Worm (Caenorhabditis elegans) whole organism, young adult: ENCODE results near the gene saps-1.
A peak's percentile ranks its signal among the peaks of the same experiment; 100 is the strongest.

ENCODE experiments used
- D2030.7 ChIP-seq: fragments of 200-800 bp; sonication (Bioruptor generic); IDR thresholded peaks from 2 replicates; pipeline ENCODE4 v1.3.6; 2022; ENCODE audit warnings: missing genetic modification reagents, missing genetic modification characterization, missing compliant biosample characterization
- F22D6.2 ChIP-seq: sonication (generic microtip); optimal IDR thresholded peaks from 2 replicates; lab custom pipeline; 2016; ENCODE audit warnings: mild to moderate bottlenecking, missing genetic modification characterization, missing compliant biosample characterization
- F23B12.7 ChIP-seq: sonication (generic microtip); optimal IDR thresholded peaks from 2 replicates; lab custom pipeline; 2017; ENCODE audit warnings: missing genetic modification characterization, mild to moderate bottlenecking, missing compliant biosample characterization, antibody characterized with exemption, moderate library complexity; ENCODE audit not compliant: insufficient read depth
- F33H1.4 ChIP-seq: fragments of 200-800 bp; sonication (Bioruptor generic); IDR thresholded peaks from 2 replicates; pipeline ENCODE4 v1.3.6; 2022; ENCODE audit warnings: missing genetic modification reagents, missing genetic modification characterization, missing compliant biosample characterization
- F39B2.1 ChIP-seq: fragments of 200-800 bp; sonication (Bioruptor generic); IDR thresholded peaks from 2 replicates; pipeline ENCODE4 v1.3.6; 2022; ENCODE audit warnings: missing genetic modification reagents, missing genetic modification characterization, missing compliant biosample characterization
- F52B5.7 ChIP-seq: sonication (generic microtip); optimal IDR thresholded peaks from 2 replicates; lab custom pipeline; 2016; ENCODE audit warnings: mild to moderate bottlenecking, missing genetic modification characterization, missing compliant biosample characterization
- F57A8.1 ChIP-seq: fragments of 200-800 bp; sonication (Bioruptor generic); optimal IDR thresholded peaks from 2 replicates; lab custom pipeline; 2018; ENCODE audit warnings: mild to moderate bottlenecking, missing genetic modification characterization, moderate library complexity, missing compliant biosample characterization
- T07F8.4 ChIP-seq: sonication (generic microtip); optimal IDR thresholded peaks from 2 replicates; lab custom pipeline; 2016; ENCODE audit warnings: mild to moderate bottlenecking, missing genetic modification characterization, moderate library complexity, missing compliant biosample characterization
- Y56A3A.18 ChIP-seq: fragments of 200-800 bp; sonication (Bioruptor generic); IDR thresholded peaks from 2 replicates; pipeline ENCODE4 v1.3.6; 2022; ENCODE audit warnings: missing genetic modification reagents, missing genetic modification characterization, missing compliant biosample characterization
- Y79H2A.3 ChIP-seq: fragments of 200-800 bp; sonication (Bioruptor generic); conservative IDR thresholded peaks from 2 replicates; pipeline ENCODE4 v1.3.6; 2022; ENCODE audit warnings: missing genetic modification reagents, missing genetic modification characterization, missing compliant biosample characterization
- attf-3 ChIP-seq: fragments of 200-800 bp; sonication (Bioruptor generic); conservative IDR thresholded peaks from 2 replicates; pipeline ENCODE4 v1.3.6; 2022; ENCODE audit warnings: missing genetic modification reagents, missing genetic modification characterization, missing compliant biosample characterization
- bed-1 ChIP-seq: fragments of 200-800 bp; sonication (Bioruptor generic); IDR thresholded peaks from 2 replicates; pipeline ENCODE4 v1.3.6; 2022; ENCODE audit warnings: missing genetic modification reagents, missing genetic modification characterization, missing compliant biosample characterization
- ccch-3 ChIP-seq: fragments of 200-800 bp; sonication (Bioruptor generic); optimal IDR thresholded peaks from 2 replicates; lab custom pipeline; 2018; ENCODE audit warnings: mild to moderate bottlenecking, missing genetic modification characterization, missing compliant biosample characterization
- cebp-1 ChIP-seq, 2 experiments: fragments of 200-800 bp in 1 of 2; sonication (Bioruptor generic) in 1 of 2; sonication (generic microtip) in 1 of 2; IDR thresholded peaks in 1 of 2; optimal IDR thresholded peaks in 1 of 2; 2 replicates each; pipeline versions ENCODE4 v1.3.6 to Lab custom; 2017 to 2022; ENCODE audit warnings: missing compliant biosample characterization in 2 of 2, missing genetic modification characterization in 2 of 2, mild to moderate bottlenecking in 1 of 2, missing genetic modification reagents in 1 of 2, moderate library complexity in 1 of 2
- ceh-100 ChIP-seq: fragments of 200-800 bp; sonication (Bioruptor generic); IDR thresholded peaks from 2 replicates; pipeline ENCODE4 v1.3.6; 2022; ENCODE audit warnings: missing genetic modification reagents, missing genetic modification characterization, missing compliant biosample characterization
- ceh-40 ChIP-seq: fragments of 200-800 bp; sonication (Bioruptor generic); IDR thresholded peaks from 2 replicates; pipeline ENCODE4 v1.3.6; 2022; ENCODE audit warnings: missing genetic modification characterization, missing compliant biosample characterization
- dox-1 ChIP-seq: fragments of 200-800 bp; sonication (Bioruptor generic); IDR thresholded peaks from 2 replicates; pipeline ENCODE4 v1.3.6; 2022; ENCODE audit warnings: missing genetic modification reagents, missing genetic modification characterization, missing compliant biosample characterization
- dpl-1 ChIP-seq: fragments of 150-350 bp; optimal IDR thresholded peaks from 2 replicates; lab custom pipeline; 2014; ENCODE audit warnings: missing biosample characterization, missing genetic modification reagents, missing genetic modification characterization
- ets-4 ChIP-seq: fragments of 200-800 bp; sonication (Bioruptor generic); optimal IDR thresholded peaks from 2 replicates; lab custom pipeline; 2018; ENCODE audit warnings: mild to moderate bottlenecking, missing genetic modification characterization, missing compliant biosample characterization
- fkh-3 ChIP-seq: sonication (generic microtip); optimal IDR thresholded peaks from 2 replicates; lab custom pipeline; 2016; ENCODE audit warnings: mild to moderate bottlenecking, missing genetic modification characterization, missing compliant biosample characterization
- him-1 ChIP-seq: sonication (generic microtip); optimal IDR thresholded peaks from 2 replicates; lab custom pipeline; 2016; ENCODE audit warnings: missing genotype, missing genetic modification reagents, missing genetic modification characterization, missing compliant biosample characterization
- hlh-26 ChIP-seq: fragments of 200-800 bp; sonication (Bioruptor generic); conservative IDR thresholded peaks from 2 replicates; pipeline ENCODE4 v1.3.6; 2022; ENCODE audit warnings: missing genetic modification reagents, missing genetic modification characterization, missing compliant biosample characterization
- hrde-1 ChIP-seq: sonication (generic microtip); optimal IDR thresholded peaks from 2 replicates; lab custom pipeline; 2016; ENCODE audit warnings: missing genetic modification characterization, mild to moderate bottlenecking, missing compliant biosample characterization, moderate library complexity, missing genotype, missing genetic modification reagents, borderline replicate concordance
- lin-26 ChIP-seq: fragments of 200-800 bp; sonication (Bioruptor generic); IDR thresholded peaks from 2 replicates; pipeline ENCODE4 v1.3.6; 2022; ENCODE audit warnings: missing genetic modification reagents, missing genetic modification characterization, missing compliant biosample characterization
- lin-35 ChIP-seq, 3 experiments: fragments of 150-350 bp in 2 of 3; sonication (generic microtip) in 1 of 3; optimal IDR thresholded peaks; 2 replicates each; lab custom pipeline; 2014 to 2018; ENCODE audit warnings: missing biosample characterization in 3 of 3, missing genetic modification characterization in 3 of 3, missing genetic modification reagents in 3 of 3
- lin-54 ChIP-seq: fragments of 200-800 bp; sonication (Bioruptor generic); optimal IDR thresholded peaks from 2 replicates; lab custom pipeline; 2018; ENCODE audit warnings: mild to moderate bottlenecking, missing genetic modification characterization, missing compliant biosample characterization
- lsl-1 ChIP-seq: fragments of 200-800 bp; sonication (Bioruptor generic); optimal IDR thresholded peaks from 2 replicates; lab custom pipeline; 2018; ENCODE audit warnings: mild to moderate bottlenecking, missing genetic modification characterization, moderate library complexity, missing compliant biosample characterization
- madf-8 ChIP-seq: fragments of 200-800 bp; sonication (Bioruptor generic); conservative IDR thresholded peaks from 2 replicates; pipeline ENCODE4 v1.3.6; 2022; ENCODE audit warnings: missing genetic modification reagents, missing genetic modification characterization, missing compliant biosample characterization
- mes-4 ChIP-seq: sonication (generic microtip); optimal IDR thresholded peaks from 2 replicates; lab custom pipeline; 2016; ENCODE audit warnings: missing genotype, missing genetic modification characterization, missing compliant biosample characterization
- nfya-2 ChIP-seq: fragments of 200-800 bp; sonication (Bioruptor generic); IDR thresholded peaks from 2 replicates; pipeline ENCODE4 v1.3.6; 2022; ENCODE audit warnings: missing genetic modification reagents, missing genetic modification characterization, missing compliant biosample characterization
- nhr-120 ChIP-seq: fragments of 200-800 bp; sonication (Bioruptor generic); IDR thresholded peaks from 2 replicates; pipeline ENCODE4 v1.3.6; 2022; ENCODE audit warnings: missing genetic modification characterization, missing compliant biosample characterization
- pbrm-1 ChIP-seq: fragments of 200-800 bp; sonication (Bioruptor generic); IDR thresholded peaks from 2 replicates; pipeline ENCODE4 v1.3.6; 2022; ENCODE audit warnings: missing genetic modification reagents, missing genetic modification characterization, missing compliant biosample characterization
- rcor-1 ChIP-seq: fragments of 200-800 bp; sonication (Bioruptor generic); IDR thresholded peaks from 2 replicates; pipeline ENCODE4 v1.3.6; 2022; ENCODE audit warnings: missing genetic modification reagents, missing genetic modification characterization, missing compliant biosample characterization
- repo-1 ChIP-seq: sonication (generic microtip); optimal IDR thresholded peaks from 2 replicates; lab custom pipeline; 2017; ENCODE audit warnings: mild to moderate bottlenecking, missing genetic modification characterization, missing compliant biosample characterization
- rpc-1 ChIP-seq, 2 experiments: fragments of 150-350 bp in 1 of 2; sonication (generic microtip) in 1 of 2; optimal IDR thresholded peaks; 2 replicates each; lab custom pipeline; 2014 to 2018; ENCODE audit warnings: missing biosample characterization in 1 of 2, missing genetic modification characterization in 1 of 2, missing genetic modification reagents in 1 of 2, missing genotype in 1 of 2
- snpc-1.1 ChIP-seq: sonication (generic microtip); optimal IDR thresholded peaks from 2 replicates; lab custom pipeline; 2017; ENCODE audit warnings: missing genetic modification characterization, mild to moderate bottlenecking, missing compliant biosample characterization, antibody characterized with exemption, moderate library complexity, missing genotype, missing genetic modification reagents; ENCODE audit not compliant: insufficient read depth
- tbp1 ChIP-seq: fragments of 200-800 bp; sonication (Bioruptor generic); optimal IDR thresholded peaks from 2 replicates; lab custom pipeline; 2018; ENCODE audit warnings: mild to moderate bottlenecking, missing genetic modification characterization, missing compliant biosample characterization
- tbx-9 ChIP-seq: sonication (generic microtip); optimal IDR thresholded peaks from 2 replicates; lab custom pipeline; 2016; ENCODE audit warnings: borderline replicate concordance, missing genetic modification characterization, inconsistent platforms, missing compliant biosample characterization
- unc-62 ChIP-seq: fragments of 150-350 bp; optimal IDR thresholded peaks from 2 replicates; lab custom pipeline; 2014; ENCODE audit warnings: missing biosample characterization, missing genetic modification reagents, missing genetic modification characterization
- xnd-1 ChIP-seq: sonication (generic microtip); optimal IDR thresholded peaks from 2 replicates; lab custom pipeline; 2016; ENCODE audit warnings: missing genotype, missing genetic modification reagents, missing genetic modification characterization, missing compliant biosample characterization
- zfh-2 ChIP-seq: fragments of 200-800 bp; sonication (Bioruptor generic); conservative IDR thresholded peaks from 2 replicates; pipeline ENCODE4 v1.3.6; 2022; ENCODE audit warnings: missing genetic modification reagents, missing genetic modification characterization, missing compliant biosample characterization
- ztf-25 ChIP-seq: fragments of 200-800 bp; sonication (Bioruptor generic); IDR thresholded peaks from 2 replicates; pipeline ENCODE4 v1.3.6; 2022; ENCODE audit warnings: missing genetic modification reagents, missing genetic modification characterization, missing compliant biosample characterization
- ztf-3 ChIP-seq: fragments of 200-800 bp; sonication (Bioruptor generic); optimal IDR thresholded peaks from 2 replicates; lab custom pipeline; 2018; ENCODE audit warnings: mild to moderate bottlenecking, missing genetic modification characterization, missing compliant biosample characterization

Gene saps-1

ce11 chrII:11297217-11297738 is at the start of gene saps-1 (continued):
- TF ChIP-seq ceh-100 (GFP tag; lab: Robert Waterston, UW) (no peak), rpc-1 (optimal IDR thresholded peaks at IDR 0.05; lab: Kevin White, UChicago) (no peak), rpc-1 (tag; optimal IDR thresholded peaks at IDR 0.05; lab: Kevin White, UChicago) (no peak), F22D6.2 (tag; lab: Kevin White, UChicago) (no peak), madf-8 (GFP tag; lab: Robert Waterston, UW) (peak; percentile 95), nfya-2 (GFP tag; lab: Robert Waterston, UW) (no peak), D2030.7 (GFP tag; lab: Robert Waterston, UW) (peak; percentile 80), F23B12.7 (no peak), him-1 (no peak), attf-3 (GFP tag; lab: Robert Waterston, UW) (no peak), T07F8.4 (tag; lab: Kevin White, UChicago) (no peak), ceh-40 (GFP tag; lab: Robert Waterston, UW) (no peak), Y79H2A.3 (GFP tag; lab: Robert Waterston, UW) (no peak), fkh-3 (no peak), bed-1 (no peak), nhr-120 (GFP tag; lab: Robert Waterston, UW) (no peak), pbrm-1 (peak; percentile 58; the same call in 1 of the 2 replicates), repo-1 (tag; lab: Kevin White, UChicago) (no peak), dpl-1 (GFP tag; lab: Kevin White, UChicago) (peak; percentile 77), ets-4 (GFP tag; lab: Kevin White, UChicago) (no peak), ztf-3 (GFP tag; lab: Kevin White, UChicago) (no peak), ccch-3 (no peak), unc-62 (GFP tag; lab: Kevin White, UChicago) (no peak), ztf-25 (no peak), F39B2.1 (GFP tag; lab: Robert Waterston, UW) (no peak), lin-35 (GFP tag; optimal IDR thresholded peaks at IDR 0.05; lab: Kevin White, UChicago) (peak in 1 of 3 experiments; percentile 21), tbx-9 (no peak), hlh-26 (no peak), F57A8.1 (GFP tag; lab: Kevin White, UChicago) (no peak), mes-4 (tag; lab: Kevin White, UChicago) (no peak), zfh-2 (no peak)

ce11 chrII:11255536-11255935 is 42.0 kb upstream of the saps-1 start, which contains the start of gene T05B9.2:
Gene T05B9.2, plus strand, starts transcription at chrII:11255836.
- TF ChIP-seq zfh-2, result 0 out of 2 replicates have a peak, but pooled peaks have one; percentile 17
- TF ChIP-seq hlh-26, result no peak

ce11 chrII:11259766-11260165 is 37.7 kb upstream of the saps-1 start:
- TF ChIP-seq lsl-1 (GFP tag; lab: Kevin White, UChicago) (peak; percentile 25), hlh-26 (no peak), xnd-1 (tag; lab: Kevin White, UChicago) (peak; percentile 15), Y56A3A.18 (GFP tag; lab: Robert Waterston, UW) (0 out of 2 replicates have a peak, but pooled peaks have one; percentile 31), lin-26 (peak; percentile 71; the same call in 1 of the 2 replicates), fkh-3 (no peak), snpc-1.1 (peak; percentile 21), F39B2.1 (GFP tag; lab: Robert Waterston, UW) (0 out of 2 replicates have a peak, but pooled peaks have one; percentile 3), tbp1 (GFP tag; lab: Kevin White, UChicago) (peak; percentile 2), hrde-1 (tag; lab: Kevin White, UChicago) (peak; percentile 83), D2030.7 (GFP tag; lab: Robert Waterston, UW) (0 out of 2 replicates have a peak, but pooled peaks have one; percentile 39), madf-8 (GFP tag; lab: Robert Waterston, UW) (0 out of 2 replicates have a peak, but pooled peaks have one; percentile 13), rpc-1 (optimal IDR thresholded peaks at IDR 0.05; lab: Kevin White, UChicago) (no peak), rpc-1 (tag; optimal IDR thresholded peaks at IDR 0.05; lab: Kevin White, UChicago) (no peak), F57A8.1 (GFP tag; lab: Kevin White, UChicago) (no peak), lin-54 (GFP tag; lab: Kevin White, UChicago) (peak; percentile 36), F52B5.7 (tag; lab: Kevin White, UChicago) (peak; percentile 75), dox-1 (0 out of 2 replicates have a peak, but pooled peaks have one; percentile 24), pbrm-1 (0 out of 2 replicates have a peak, but pooled peaks have one; percentile 42), rcor-1 (GFP tag; lab: Robert Waterston, UW) (peak; percentile 39; the same call in 1 of the 2 replicates), cebp-1 (GFP tag; IDR thresholded peaks at IDR 0.05; lab: Robert Waterston, UW) (no peak), cebp-1 (tag; optimal IDR thresholded peaks at IDR 0.05; lab: Kevin White, UChicago) (no peak), F33H1.4 (GFP tag; lab: Robert Waterston, UW) (0 out of 2 replicates have a peak, but pooled peaks have one; percentile 18)
